Fruit fly (Drosophila melanogaster): Measurements from ENCODE around the gene MED25.

- TF ChIP-seq pan (optimal IDR thresholded peaks at IDR 0.05) (peak; percentile 76), usp (GFP tag; optimal IDR thresholded peaks at IDR 0.05) (no peak)
These were observed 9.3 kb upstream of the MED25 start for dm6 chr3R:19999474-19999873.
